Fruit fly (Drosophila melanogaster) Kc167 (cell line): Measurements from ENCODE around the gene Phlpp.

Experiments used
- Sin3A ChIP-seq: fragments of >200 bp; optimal IDR thresholded peaks from 2 replicates; lab custom pipeline; 2018; ENCODE audit warnings: missing external identifiers
- insv ChIP-seq: fragments of >200 bp; optimal IDR thresholded peaks from 3 replicates; lab custom pipeline; 2018; ENCODE audit warnings: missing external identifiers
- psq ChIP-seq: fragments of >200 bp; optimal IDR thresholded peaks from 2 replicates; lab custom pipeline; 2017; ENCODE audit warnings: missing external identifiers

DNA sequence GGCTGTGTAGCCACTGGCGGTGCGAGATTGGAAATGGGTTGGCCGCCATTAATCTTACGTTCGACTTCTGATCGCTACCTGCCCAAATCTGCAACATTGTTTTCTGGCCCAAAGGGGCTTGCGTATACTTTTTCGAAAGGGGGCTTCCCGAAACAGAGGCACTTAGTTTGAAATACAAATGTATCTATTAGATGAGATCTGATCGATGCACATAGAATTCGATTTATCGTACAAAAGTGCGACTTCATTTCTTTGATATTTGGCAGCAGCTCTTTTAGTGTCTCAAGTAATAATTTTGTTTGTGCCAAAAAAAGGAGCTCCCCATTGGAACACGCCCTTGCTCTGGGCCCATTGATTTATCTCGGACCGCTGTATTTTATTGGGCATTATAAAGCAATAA lies 12.8 kb downstream of the Phlpp start:
- no peak for TF ChIP-seq insv (lab: Kevin White, UChicago)
- no peak for TF ChIP-seq psq (lab: Kevin White, UChicago)
- no peak for TF ChIP-seq Sin3A
